Fruit fly (Drosophila melanogaster) whole organism, prepupa: ENCODE measurements around the gene tup.

Experiments
- CG3919 ChIP-seq: fragments of 200-800 bp; sonication (Bioruptor generic); optimal IDR thresholded peaks from 3 replicates; lab custom pipeline; 2016; ENCODE audit warnings: missing biosample characterization, missing genetic modification characterization
- fd85E ChIP-seq: fragments of 200-800 bp; sonication (Bioruptor generic); optimal IDR thresholded peaks from 3 replicates; lab custom pipeline; 2016; ENCODE audit warnings: missing biosample characterization, missing genetic modification characterization

DNA sequence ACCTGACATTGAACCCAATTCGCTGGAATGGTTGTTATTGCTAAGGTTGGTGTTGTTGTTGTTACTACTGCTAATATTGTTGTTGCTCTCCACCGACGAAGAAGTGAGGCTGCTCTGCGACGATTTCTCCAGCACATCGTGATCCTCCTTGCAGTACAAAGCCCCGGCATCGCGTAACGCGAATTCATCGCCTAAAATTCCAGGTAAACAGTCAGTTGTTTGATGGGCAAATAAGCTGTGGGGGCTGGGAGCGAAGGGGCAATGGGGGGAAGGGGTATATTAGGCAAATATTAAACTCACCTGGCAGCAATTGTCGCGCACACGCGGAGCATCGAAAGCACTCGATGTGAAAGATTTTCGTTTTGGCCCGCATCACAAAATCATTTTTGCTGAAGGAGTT lies 17.0 kb downstream of the tup start:
- TF ChIP-seq fd85E (no peak), CG3919 (GFP tag; lab: Kevin White, UChicago) (no peak)
